Fruit fly (Drosophila melanogaster) whole organism, pupa: Measurements from ENCODE around the gene CG5810.

Source experiments
- CG12605 ChIP-seq: fragments of 200-800 bp; sonication (Bioruptor generic); IDR thresholded peaks from 2 replicates; pipeline ENCODE4 v1.3.6; 2022; ENCODE audit warnings: missing biosample characterization, missing genetic modification characterization
- CG15710 ChIP-seq: fragments of 200-800 bp; sonication (Bioruptor generic); optimal IDR thresholded peaks from 2 replicates; lab custom pipeline; 2018; ENCODE audit warnings: missing biosample characterization, mild to moderate bottlenecking, missing genetic modification characterization, moderate library complexity
- CG17806 ChIP-seq: fragments of 200-800 bp; sonication (Bioruptor generic); optimal IDR thresholded peaks from 2 replicates; lab custom pipeline; 2018; ENCODE audit warnings: missing biosample characterization, mild to moderate bottlenecking, missing genetic modification characterization, moderate library complexity
- CG34367 ChIP-seq: fragments of 200-800 bp; sonication (Bioruptor generic); optimal IDR thresholded peaks from 2 replicates; lab custom pipeline; 2018; ENCODE audit warnings: missing biosample characterization, mild to moderate bottlenecking, missing genetic modification characterization
- CG4496 ChIP-seq: fragments of 200-800 bp; sonication (Bioruptor generic); IDR thresholded peaks from 3 replicates; pipeline ENCODE4 v1.3.6; 2022; ENCODE audit warnings: missing biosample characterization, missing genetic modification characterization
- gl ChIP-seq: fragments of 200-800 bp; sonication (Bioruptor generic); optimal IDR thresholded peaks from 2 replicates; lab custom pipeline; 2018; ENCODE audit warnings: missing biosample characterization, mild to moderate bottlenecking, missing genetic modification characterization
- rn ChIP-seq: fragments of 200-800 bp; sonication (Bioruptor generic); IDR thresholded peaks from 2 replicates; pipeline ENCODE4 v1.3.6; 2022; ENCODE audit warnings: missing biosample characterization, missing genetic modification characterization

dm6 chr3R:21158643-21159042 is 4.9 kb upstream of the CG5810 start:
- TF ChIP-seq CG4496 (GFP tag; lab: Robert Waterston, UW) (no peak), gl (tag; lab: Kevin White, UChicago) (no peak), rn (GFP tag; lab: Robert Waterston, UW) (no peak), CG15710 (tag; lab: Kevin White, UChicago) (no peak), CG12605 (GFP tag; lab: Robert Waterston, UW) (no peak), CG34367 (tag; lab: Kevin White, UChicago) (no peak), CG17806 (tag; lab: Kevin White, UChicago) (no peak)
